Worm (Caenorhabditis elegans): ENCODE data around the gene cdh-1.

- no peak for TF ChIP-seq zip-8 (tag; optimal IDR thresholded peaks at IDR 0.05)
- no peak for TF ChIP-seq nhr-237 (tag; optimal IDR thresholded peaks at IDR 0.05)
- TF ChIP-seq ceh-83 (GFP tag; optimal IDR thresholded peaks at IDR 0.05): no peak
- no peak for TF ChIP-seq lin-13 (tag; optimal IDR thresholded peaks at IDR 0.05)
- TF ChIP-seq ceh-43 (GFP tag; optimal IDR thresholded peaks at IDR 0.05): no peak
- peak; percentile 72 for TF ChIP-seq elt-3 (tag; optimal IDR thresholded peaks at IDR 0.05)
- TF ChIP-seq ztf-11 (tag; optimal IDR thresholded peaks at IDR 0.05): no peak
- no peak for TF ChIP-seq lsy-2 (tag; optimal IDR thresholded peaks at IDR 0.05)
- TF ChIP-seq mab-5 (tag; optimal IDR thresholded peaks at IDR 0.05): no peak
- no peak for TF ChIP-seq unc-62 (GFP tag; optimal IDR thresholded peaks at IDR 0.05)
Observed at ce11 chrIII:2875946-2876345, 34.8 kb upstream of the cdh-1 start.

Data from whole organism, mixed stage, embryonic.